Fruit fly (Drosophila melanogaster) Kc167 (cell line): Measurements from ENCODE around the gene CG16719.

ENCODE experiments used
- Myc ChIP-seq: fragments of >200 bp; optimal IDR thresholded peaks from 2 replicates; lab custom pipeline; 2017; ENCODE audit warnings: missing external identifiers
- h ChIP-seq: fragments of >200 bp; optimal IDR thresholded peaks from 3 replicates; lab custom pipeline; 2018; ENCODE audit warnings: missing external identifiers
- insv ChIP-seq: fragments of >200 bp; optimal IDR thresholded peaks from 3 replicates; lab custom pipeline; 2018; ENCODE audit warnings: missing external identifiers
- psq ChIP-seq: fragments of >200 bp; optimal IDR thresholded peaks from 2 replicates; lab custom pipeline; 2017; ENCODE audit warnings: missing external identifiers
- ttk ChIP-seq: sonication (Bioruptor generic); optimal IDR thresholded peaks from 2 replicates; lab custom pipeline; 2017; ENCODE audit warnings: missing external identifiers

DNA sequence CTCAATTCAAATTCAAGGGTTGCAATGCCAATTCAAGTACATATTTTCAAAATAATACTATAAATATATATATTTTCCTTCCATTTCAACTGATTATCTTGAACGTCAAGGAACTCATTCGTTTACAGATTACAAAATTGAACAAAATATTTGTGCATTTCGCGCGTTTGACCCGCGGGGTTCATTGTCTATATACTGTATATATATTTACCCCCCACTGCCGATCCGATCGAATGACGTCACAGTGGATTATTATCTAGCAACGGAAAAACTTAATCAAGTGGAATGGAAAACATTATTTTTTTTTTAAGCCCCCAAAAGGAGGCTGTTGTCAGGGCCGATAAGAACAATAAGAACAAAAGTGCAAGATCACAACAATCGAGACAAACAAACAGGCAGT, 2.6 kb downstream of the CG16719 start:
- no peak for TF ChIP-seq h
- TF ChIP-seq psq, result no peak
- TF ChIP-seq insv (lab: Kevin White, UChicago), result no peak
- no peak for TF ChIP-seq ttk (lab: Kevin White, UChicago)
- no peak for TF ChIP-seq Myc (lab: Kevin White, UChicago)
